Fruit fly (Drosophila melanogaster) whole organism, pupa: ENCODE results near the gene CG14322.

Experiments
- CG12605 ChIP-seq: fragments of 200-800 bp; sonication (Bioruptor generic); IDR thresholded peaks from 2 replicates; pipeline ENCODE4 v1.3.6; 2022; ENCODE audit warnings: missing biosample characterization, missing genetic modification characterization
- CG15710 ChIP-seq: fragments of 200-800 bp; sonication (Bioruptor generic); optimal IDR thresholded peaks from 2 replicates; lab custom pipeline; 2018; ENCODE audit warnings: missing biosample characterization, mild to moderate bottlenecking, missing genetic modification characterization, moderate library complexity
- CG17806 ChIP-seq: fragments of 200-800 bp; sonication (Bioruptor generic); optimal IDR thresholded peaks from 2 replicates; lab custom pipeline; 2018; ENCODE audit warnings: missing biosample characterization, mild to moderate bottlenecking, missing genetic modification characterization, moderate library complexity
- CG34367 ChIP-seq: fragments of 200-800 bp; sonication (Bioruptor generic); optimal IDR thresholded peaks from 2 replicates; lab custom pipeline; 2018; ENCODE audit warnings: missing biosample characterization, mild to moderate bottlenecking, missing genetic modification characterization
- CG4496 ChIP-seq: fragments of 200-800 bp; sonication (Bioruptor generic); IDR thresholded peaks from 3 replicates; pipeline ENCODE4 v1.3.6; 2022; ENCODE audit warnings: missing biosample characterization, missing genetic modification characterization
- CG8159 ChIP-seq: fragments of 200-800 bp; sonication (Bioruptor generic); optimal IDR thresholded peaks from 3 replicates; lab custom pipeline; 2018; ENCODE audit warnings: missing biosample characterization, mild to moderate bottlenecking, missing genetic modification characterization, moderate library complexity
- CG9948 ChIP-seq: fragments of 200-800 bp; sonication (Bioruptor generic); optimal IDR thresholded peaks from 2 replicates; lab custom pipeline; 2018; ENCODE audit warnings: missing biosample characterization, mild to moderate bottlenecking, missing genetic modification characterization, moderate library complexity
- Pif1A ChIP-seq: fragments of 200-800 bp; sonication (Bioruptor generic); optimal IDR thresholded peaks from 3 replicates; lab custom pipeline; 2016; ENCODE audit warnings: missing biosample characterization, missing genetic modification characterization
- Snoo ChIP-seq: fragments of 200-800 bp; sonication (Bioruptor generic); optimal IDR thresholded peaks from 3 replicates; lab custom pipeline; 2017; ENCODE audit warnings: missing biosample characterization, mild to moderate bottlenecking, missing genetic modification characterization, inconsistent platforms
- gl ChIP-seq: fragments of 200-800 bp; sonication (Bioruptor generic); optimal IDR thresholded peaks from 2 replicates; lab custom pipeline; 2018; ENCODE audit warnings: missing biosample characterization, mild to moderate bottlenecking, missing genetic modification characterization

- no peak for TF ChIP-seq CG34367 (tag; lab: Kevin White, UChicago)
- no peak for TF ChIP-seq CG15710 (tag; lab: Kevin White, UChicago)
- no peak for TF ChIP-seq CG4496
- no peak for TF ChIP-seq CG12605 (GFP tag; lab: Robert Waterston, UW)
- no peak for TF ChIP-seq gl (tag; lab: Kevin White, UChicago)
- TF ChIP-seq CG8159 = no peak
- no peak for TF ChIP-seq Pif1A (GFP tag; lab: Kevin White, UChicago)
- no peak for TF ChIP-seq CG17806
- no peak for TF ChIP-seq Snoo (tag; lab: Kevin White, UChicago)
- no peak for TF ChIP-seq CG9948
These were observed 66.9 kb downstream of the CG14322 start for dm6 chr3R:17714370-17714769.
